Fruit fly (Drosophila melanogaster): ENCODE results near the gene CG42857.

Gene CG42857

dm6 chr3R:9777941-9778360 is 43.0 kb downstream of the CG42857 start, which contains the start of gene RpS29 (continued):
- TF ChIP-seq CG31365 (tag; optimal IDR thresholded peaks at IDR 0.05), result peak; percentile 51
- peak; percentile 44 for TF ChIP-seq sima (GFP tag; optimal IDR thresholded peaks at IDR 0.05)
- TF ChIP-seq Hr78 (GFP tag; optimal IDR thresholded peaks at IDR 0.05), result no peak
- TF ChIP-seq CG7556 (GFP tag; optimal IDR thresholded peaks at IDR 0.05), result peak; percentile 45
- peak; percentile 99 for TF ChIP-seq Ets65A (GFP tag)
- peak; percentile 78 for TF ChIP-seq CG12942 (GFP tag; optimal IDR thresholded peaks at IDR 0.05)
- TF ChIP-seq pzg (GFP tag; optimal IDR thresholded peaks at IDR 0.05), result peak; percentile 100
- TF ChIP-seq ewg (GFP tag; optimal IDR thresholded peaks at IDR 0.05), result peak; percentile 57
- peak; percentile 67 for TF ChIP-seq PHDP (tag; optimal IDR thresholded peaks at IDR 0.05)
- peak; percentile 61 for TF ChIP-seq gem (tag; optimal IDR thresholded peaks at IDR 0.05)
- peak in 1 of 3 experiments; percentile 23 for TF ChIP-seq Stat92E (GFP tag; optimal IDR thresholded peaks at IDR 0.05)
- TF ChIP-seq emc (GFP tag; optimal IDR thresholded peaks at IDR 0.05), result peak; percentile 83
- peak; percentile 67 for TF ChIP-seq CG11504 (tag; optimal IDR thresholded peaks at IDR 0.05)
- peak; percentile 97 for TF ChIP-seq Opbp (GFP tag; IDR thresholded peaks at IDR 0.05; ENCODE audit: partially characterized antibody)
- no peak for TF ChIP-seq ac (GFP tag; optimal IDR thresholded peaks at IDR 0.05)
- TF ChIP-seq CG8478 (optimal IDR thresholded peaks at IDR 0.05), result no peak
- peak; percentile 50 to 85 for TF ChIP-seq Hr51 (GFP tag; optimal IDR thresholded peaks at IDR 0.05)
- peak; percentile 72 for TF ChIP-seq Atf6 (GFP tag; IDR thresholded peaks at IDR 0.05)
- TF ChIP-seq MTF-1 (GFP tag; optimal IDR thresholded peaks at IDR 0.05; ENCODE audit: borderline replicate concordance), result peak; percentile 79
- TF ChIP-seq caup (GFP tag; optimal IDR thresholded peaks at IDR 0.05; ENCODE audit: severe bottlenecking), result peak; percentile 92
- TF ChIP-seq CG8924 (tag; optimal IDR thresholded peaks at IDR 0.05), result peak; percentile 58
- peak; percentile 77 for TF ChIP-seq Aef1 (GFP tag; IDR thresholded peaks at IDR 0.05)
- no peak; the same call in 1 of the 2 replicates for TF ChIP-seq seq (GFP tag; IDR thresholded peaks at IDR 0.05)
- TF ChIP-seq trem (tag; optimal IDR thresholded peaks at IDR 0.05), result peak; percentile 92
- TF ChIP-seq gt (GFP tag; IDR thresholded peaks at IDR 0.05), result 0 out of 2 replicates have a peak, but pooled peaks have one; percentile 10
- peak; percentile 79 for TF ChIP-seq chm (GFP tag; IDR thresholded peaks at IDR 0.05)
- TF ChIP-seq NK7.1 (GFP tag; optimal IDR thresholded peaks at IDR 0.05), result peak; percentile 65
- TF ChIP-seq Jarid2 (GFP tag; optimal IDR thresholded peaks at IDR 0.05), result peak; percentile 63
- peak; percentile 57 to 70 for TF ChIP-seq chif (GFP tag; optimal IDR thresholded peaks at IDR 0.05)
- peak; percentile 92 for TF ChIP-seq mam (GFP tag; optimal IDR thresholded peaks at IDR 0.05)
- TF ChIP-seq CG10321 (GFP tag; IDR thresholded peaks at IDR 0.05), result peak; percentile 54; the same call in 1 of the 2 replicates
- TF ChIP-seq CG13894 (tag; optimal IDR thresholded peaks at IDR 0.05), result peak; percentile 91
- TF ChIP-seq CG10274 (GFP tag; optimal IDR thresholded peaks at IDR 0.05), result peak; percentile 47
- TF ChIP-seq CG4282 (GFP tag; optimal IDR thresholded peaks at IDR 0.05), result peak; percentile 84
- TF ChIP-seq CG8388 (GFP tag; optimal IDR thresholded peaks at IDR 0.05), result peak; percentile 52
- peak; percentile 68 for TF ChIP-seq CG17361 (GFP tag; IDR thresholded peaks at IDR 0.05)
- peak; percentile 89 for TF ChIP-seq pho (GFP tag; optimal IDR thresholded peaks at IDR 0.05)
- TF ChIP-seq Hmx (GFP tag; optimal IDR thresholded peaks at IDR 0.05), result no peak
- peak; percentile 71 for TF ChIP-seq Fer3 (tag; optimal IDR thresholded peaks at IDR 0.05)
- peak; percentile 86 to 90 for TF ChIP-seq dpn (GFP tag; optimal IDR thresholded peaks at IDR 0.05)
- TF ChIP-seq NC2β (GFP tag; optimal IDR thresholded peaks at IDR 0.05), result peak; percentile 96
- TF ChIP-seq tap (tag; optimal IDR thresholded peaks at IDR 0.05), result peak; percentile 38
- TF ChIP-seq ranshi (GFP tag; IDR thresholded peaks at IDR 0.05), result peak; percentile 68
- TF ChIP-seq CG4617 (GFP tag; optimal IDR thresholded peaks at IDR 0.05; ENCODE audit: borderline replicate concordance), result peak; percentile 75
- peak; percentile 90 for TF ChIP-seq CG17186 (GFP tag; optimal IDR thresholded peaks at IDR 0.05)
- no peak for TF ChIP-seq br (optimal IDR thresholded peaks at IDR 0.05)
- TF ChIP-seq Rx (GFP tag; IDR thresholded peaks at IDR 0.05), result peak; percentile 73
- no peak for TF ChIP-seq CG31224 (GFP tag; IDR thresholded peaks at IDR 0.05)
- TF ChIP-seq ap (GFP tag; IDR thresholded peaks at IDR 0.05), result no peak
- peak; percentile 74 for TF ChIP-seq gcm (GFP tag; optimal IDR thresholded peaks at IDR 0.05)

Data from whole organism, embryonic.